Worm (Caenorhabditis elegans) whole organism, early embryonic: ENCODE measurements around the gene frpr-14.
"Not testable (repeated sequence)": the region's sequence is repeated elsewhere in the genome, so short reads cannot be mapped to it uniquely, and the experiment has no call there.

Experiments
- B0310.2 ChIP-seq: sonication (generic microtip); optimal IDR thresholded peaks from 2 replicates; lab custom pipeline; 2016; ENCODE audit warnings: mild to moderate bottlenecking, missing genetic modification characterization, missing compliant biosample characterization
- F13C5.2 ChIP-seq: sonication (generic microtip); optimal IDR thresholded peaks from 2 replicates; lab custom pipeline; 2017; ENCODE audit warnings: mild to moderate bottlenecking, missing genetic modification characterization, inconsistent platforms, missing compliant biosample characterization
- aly-1 ChIP-seq: sonication (generic microtip); optimal IDR thresholded peaks from 2 replicates; lab custom pipeline; 2016; ENCODE audit warnings: missing genetic modification characterization, missing compliant biosample characterization
- ama-1 ChIP-seq: fragments of 150-350 bp; optimal IDR thresholded peaks from 2 replicates; lab custom pipeline; 2014
- ceh-13 ChIP-seq: fragments of 200-800 bp; sonication (Bioruptor generic); optimal IDR thresholded peaks from 2 replicates; lab custom pipeline; 2018; ENCODE audit warnings: mild to moderate bottlenecking, missing genetic modification characterization, missing compliant biosample characterization
- ceh-36 ChIP-seq: sonication (generic microtip); optimal IDR thresholded peaks from 2 replicates; lab custom pipeline; 2016; ENCODE audit warnings: missing genetic modification characterization, inconsistent platforms, missing compliant biosample characterization
- ets-7 ChIP-seq: sonication (generic microtip); optimal IDR thresholded peaks from 2 replicates; lab custom pipeline; 2016; ENCODE audit warnings: missing genotype, missing genetic modification characterization, missing compliant biosample characterization
- flt-1 ChIP-seq: fragments of 200-800 bp; sonication (Bioruptor generic); IDR thresholded peaks from 2 replicates; pipeline ENCODE4 v1.3.6; 2022; ENCODE audit warnings: missing genetic modification characterization, missing compliant biosample characterization
- hmbx-1 ChIP-seq: sonication (generic microtip); optimal IDR thresholded peaks from 2 replicates; lab custom pipeline; 2016; ENCODE audit warnings: mild to moderate bottlenecking, missing genetic modification characterization, missing compliant biosample characterization
- hmg-4 ChIP-seq: fragments of 200-800 bp; sonication (Bioruptor generic); optimal IDR thresholded peaks from 2 replicates; lab custom pipeline; 2018; ENCODE audit warnings: mild to moderate bottlenecking, missing genetic modification characterization, missing compliant biosample characterization
- hnd-1 ChIP-seq: sonication (generic microtip); optimal IDR thresholded peaks from 2 replicates; lab custom pipeline; 2016; ENCODE audit warnings: missing genetic modification characterization, missing compliant biosample characterization
- pes-1 ChIP-seq: fragments of 200-800 bp; sonication (Bioruptor generic); IDR thresholded peaks from 2 replicates; pipeline ENCODE4 v1.3.6; 2022; ENCODE audit warnings: missing genetic modification reagents, missing genetic modification characterization, missing compliant biosample characterization
- scrt-1 ChIP-seq: fragments of 200-800 bp; sonication (Bioruptor generic); IDR thresholded peaks from 2 replicates; pipeline ENCODE4 v1.3.6; 2022; ENCODE audit warnings: missing genetic modification characterization, missing compliant biosample characterization
- sea-1 ChIP-seq: fragments of 200-800 bp; sonication (Bioruptor generic); conservative IDR thresholded peaks from 2 replicates; pipeline ENCODE4 v1.3.6; 2022; ENCODE audit warnings: missing genetic modification characterization, missing compliant biosample characterization
- tbx-11 ChIP-seq: fragments of 200-800 bp; sonication (Bioruptor generic); IDR thresholded peaks from 2 replicates; pipeline ENCODE4 v1.3.6; 2022; ENCODE audit warnings: missing genetic modification characterization, missing compliant biosample characterization
- tbx-37 ChIP-seq: fragments of 200-800 bp; sonication (Bioruptor generic); conservative IDR thresholded peaks from 2 replicates; pipeline ENCODE4 v1.3.6; 2022; ENCODE audit warnings: missing genetic modification reagents, missing genetic modification characterization, missing compliant biosample characterization
- tra-4 ChIP-seq: sonication (generic microtip); optimal IDR thresholded peaks from 2 replicates; lab custom pipeline; 2017; ENCODE audit warnings: missing genetic modification characterization, missing compliant biosample characterization

Gene frpr-14

ce11 chrII:608757-609156, 42.0 kb upstream of the frpr-14 start, which contains the start of gene W04H10.1:
Gene W04H10.1 (plus strand): TSS chrII:609057.
- TF ChIP-seq hnd-1 (tag; lab: Kevin White, UChicago) (no peak), ets-7 (tag; lab: Kevin White, UChicago) (no peak), hmbx-1 (tag; lab: Kevin White, UChicago) (no peak), sea-1 (GFP tag; lab: Robert Waterston, UW) (no peak), scrt-1 (GFP tag; lab: Robert Waterston, UW) (no peak), B0310.2 (tag; lab: Kevin White, UChicago) (no peak), aly-1 (no peak), hmg-4 (GFP tag; lab: Kevin White, UChicago) (no peak), pes-1 (GFP tag; lab: Robert Waterston, UW) (no peak), flt-1 (GFP tag; lab: Robert Waterston, UW) (no peak), F13C5.2 (tag; lab: Kevin White, UChicago) (no peak)

- TF ChIP-seq flt-1 (GFP tag; lab: Robert Waterston, UW); B0310.2 (tag; lab: Kevin White, UChicago); ets-7 (tag; lab: Kevin White, UChicago): not testable (repeated sequence)
These were observed 38.4 kb upstream of the frpr-14 start, which contains the start of gene clec-118 for ce11 chrII:612361-612760. Gene clec-118 (minus strand): TSS chrII:612461.

- TF ChIP-seq aly-1 (no peak), ceh-13 (GFP tag; lab: Kevin White, UChicago) (no peak), flt-1 (GFP tag; lab: Robert Waterston, UW) (no peak), ama-1 (lab: Kevin White, UChicago) (no peak), tbx-11 (GFP tag; lab: Robert Waterston, UW) (no peak), hmbx-1 (tag; lab: Kevin White, UChicago) (no peak), scrt-1 (GFP tag; lab: Robert Waterston, UW) (no peak), pes-1 (GFP tag; lab: Robert Waterston, UW) (no peak), tra-4 (tag; lab: Kevin White, UChicago) (no peak), ets-7 (tag; lab: Kevin White, UChicago) (no peak), F13C5.2 (tag; lab: Kevin White, UChicago) (no peak), hnd-1 (tag; lab: Kevin White, UChicago) (no peak), ceh-36 (no peak), tbx-37 (GFP tag; lab: Robert Waterston, UW) (no peak), hmg-4 (GFP tag; lab: Kevin White, UChicago) (no peak), sea-1 (GFP tag; lab: Robert Waterston, UW) (no peak), B0310.2 (tag; lab: Kevin White, UChicago) (no peak)
These were observed 36.1 kb upstream of the frpr-14 start for ce11 chrII:614701-615100.

- TF ChIP-seq tra-4 (tag; lab: Kevin White, UChicago), result no peak
- TF ChIP-seq ceh-36, result no peak
- no peak for TF ChIP-seq hmbx-1 (tag; lab: Kevin White, UChicago)
- TF ChIP-seq tbx-37 (GFP tag; lab: Robert Waterston, UW), result no peak
- TF ChIP-seq scrt-1 (GFP tag; lab: Robert Waterston, UW), result no peak
- no peak for TF ChIP-seq ceh-13 (GFP tag; lab: Kevin White, UChicago)
These were observed 29.6 kb upstream of the frpr-14 start for ce11 chrII:621141-621540.

- TF ChIP-seq sea-1 (GFP tag; lab: Robert Waterston, UW), result no peak
- TF ChIP-seq tra-4 (tag; lab: Kevin White, UChicago), result no peak
- TF ChIP-seq hmg-4 (GFP tag; lab: Kevin White, UChicago), result no peak
- no peak for TF ChIP-seq B0310.2 (tag; lab: Kevin White, UChicago)
- no peak for TF ChIP-seq pes-1 (GFP tag; lab: Robert Waterston, UW)
- TF ChIP-seq F13C5.2 (tag; lab: Kevin White, UChicago), result no peak
- TF ChIP-seq tbx-11 (GFP tag; lab: Robert Waterston, UW), result no peak
- no peak for TF ChIP-seq ama-1 (lab: Kevin White, UChicago)
- TF ChIP-seq tbx-37 (GFP tag; lab: Robert Waterston, UW), result no peak
- no peak for TF ChIP-seq ets-7 (tag; lab: Kevin White, UChicago)
- TF ChIP-seq hmbx-1 (tag; lab: Kevin White, UChicago), result no peak
- TF ChIP-seq scrt-1 (GFP tag; lab: Robert Waterston, UW), result no peak
These were observed 28.3 kb upstream of the frpr-14 start for ce11 chrII:622478-622877.

- TF ChIP-seq hnd-1 (tag; lab: Kevin White, UChicago) (no peak), pes-1 (GFP tag; lab: Robert Waterston, UW) (no peak), F13C5.2 (tag; lab: Kevin White, UChicago) (no peak), ets-7 (tag; lab: Kevin White, UChicago) (no peak), ceh-13 (GFP tag; lab: Kevin White, UChicago) (no peak), ceh-36 (no peak), tra-4 (tag; lab: Kevin White, UChicago) (no peak), scrt-1 (GFP tag; lab: Robert Waterston, UW) (no peak), ama-1 (lab: Kevin White, UChicago) (no peak), flt-1 (GFP tag; lab: Robert Waterston, UW) (no peak), hmg-4 (GFP tag; lab: Kevin White, UChicago) (no peak), sea-1 (GFP tag; lab: Robert Waterston, UW) (no peak), B0310.2 (tag; lab: Kevin White, UChicago) (no peak), hmbx-1 (tag; lab: Kevin White, UChicago) (no peak), tbx-11 (GFP tag; lab: Robert Waterston, UW) (no peak), tbx-37 (GFP tag; lab: Robert Waterston, UW) (no peak), aly-1 (no peak)
These were observed 26.3 kb upstream of the frpr-14 start, which contains the start of gene T04B8.5 for ce11 chrII:624443-624842. Gene T04B8.5 (minus strand): TSS chrII:624543.

- TF ChIP-seq flt-1 (GFP tag; lab: Robert Waterston, UW) (no peak), ceh-13 (GFP tag; lab: Kevin White, UChicago) (no peak), pes-1 (GFP tag; lab: Robert Waterston, UW) (no peak), B0310.2 (tag; lab: Kevin White, UChicago) (no peak), ceh-36 (no peak), hnd-1 (tag; lab: Kevin White, UChicago) (no peak), tbx-11 (GFP tag; lab: Robert Waterston, UW) (no peak), aly-1 (no peak), sea-1 (GFP tag; lab: Robert Waterston, UW) (no peak), ets-7 (tag; lab: Kevin White, UChicago) (no peak), tbx-37 (GFP tag; lab: Robert Waterston, UW) (no peak), hmbx-1 (tag; lab: Kevin White, UChicago) (no peak), hmg-4 (GFP tag; lab: Kevin White, UChicago) (no peak), tra-4 (tag; lab: Kevin White, UChicago) (no peak), F13C5.2 (tag; lab: Kevin White, UChicago) (no peak), scrt-1 (GFP tag; lab: Robert Waterston, UW) (no peak), ama-1 (lab: Kevin White, UChicago) (no peak)
These were observed 24.8 kb upstream of the frpr-14 start for ce11 chrII:625926-626325.
